Worm (Caenorhabditis elegans) whole organism, L4 larva: ENCODE measurements around the gene C55A6.1.

Experiments used
- F10B5.3 ChIP-seq: sonication (generic microtip); optimal IDR thresholded peaks from 2 replicates; lab custom pipeline; 2016; ENCODE audit warnings: mild to moderate bottlenecking, missing genetic modification characterization, missing compliant biosample characterization
- F26F4.8 ChIP-seq: fragments of 200-800 bp; sonication (Bioruptor generic); conservative IDR thresholded peaks from 2 replicates; pipeline ENCODE4 v1.3.6; 2022; ENCODE audit warnings: missing genetic modification characterization, missing compliant biosample characterization
- F37D6.2 ChIP-seq: sonication (generic microtip); optimal IDR thresholded peaks from 2 replicates; lab custom pipeline; 2016; ENCODE audit warnings: mild to moderate bottlenecking, missing genetic modification characterization, missing compliant biosample characterization
- T26A8.4 ChIP-seq: fragments of 200-800 bp; sonication (Bioruptor generic); IDR thresholded peaks from 2 replicates; pipeline ENCODE4 v1.3.6; 2022; ENCODE audit warnings: missing genetic modification characterization, missing compliant biosample characterization
- Y105C5A.15 ChIP-seq: fragments of 200-800 bp; sonication (Bioruptor generic); IDR thresholded peaks from 2 replicates; pipeline ENCODE4 v1.3.6; 2022; ENCODE audit warnings: missing genetic modification characterization, missing compliant biosample characterization
- ama-1 ChIP-seq: fragments of 150-350 bp; optimal IDR thresholded peaks from 2 replicates; lab custom pipeline; 2014; ENCODE audit warnings: inconsistent platforms, mixed read lengths
- ceh-44 ChIP-seq: fragments of 200-800 bp; sonication (Bioruptor generic); IDR thresholded peaks from 2 replicates; pipeline ENCODE4 v1.3.6; 2022; ENCODE audit warnings: missing genetic modification reagents, missing genetic modification characterization, missing compliant biosample characterization
- ctbp-1 ChIP-seq: fragments of 200-800 bp; sonication (Bioruptor generic); IDR thresholded peaks from 2 replicates; pipeline ENCODE4 v1.3.6; 2022; ENCODE audit warnings: missing genetic modification reagents, missing genetic modification characterization, missing compliant biosample characterization
- daf-12 ChIP-seq: fragments of 150-350 bp; optimal IDR thresholded peaks from 2 replicates; lab custom pipeline; 2014; ENCODE audit warnings: missing biosample characterization, missing genetic modification reagents, missing genetic modification characterization
- daf-16 ChIP-seq, 3 experiments: sonication (generic microtip); optimal IDR thresholded peaks; 2 replicates each; lab custom pipeline; 2016 to 2017; ENCODE audit warnings: missing genetic modification characterization in 3 of 3, missing genetic modification reagents in 3 of 3, mild to moderate bottlenecking in 2 of 3, missing compliant biosample characterization in 2 of 3, missing biosample characterization in 1 of 3, moderate library complexity in 1 of 3
- dmd-6 ChIP-seq: fragments of 200-800 bp; sonication (Bioruptor generic); IDR thresholded peaks from 2 replicates; pipeline ENCODE4 v1.3.6; 2022; ENCODE audit warnings: missing genetic modification reagents, missing genetic modification characterization, missing compliant biosample characterization
- dmd-8 ChIP-seq: fragments of 200-800 bp; sonication (Bioruptor generic); IDR thresholded peaks from 2 replicates; pipeline ENCODE4 v1.3.6; 2022; ENCODE audit warnings: missing genetic modification characterization, missing compliant biosample characterization
- dmd-9 ChIP-seq: fragments of 200-800 bp; sonication (Bioruptor generic); IDR thresholded peaks from 2 replicates; pipeline ENCODE4 v1.3.6; 2022; ENCODE audit warnings: missing genetic modification reagents, missing genetic modification characterization, missing compliant biosample characterization
- dpl-1 ChIP-seq: fragments of 150-350 bp; optimal IDR thresholded peaks from 2 replicates; lab custom pipeline; 2014; ENCODE audit warnings: missing biosample characterization, missing genetic modification reagents, missing genetic modification characterization
- duxl-1 ChIP-seq: sonication (generic microtip); optimal IDR thresholded peaks from 2 replicates; lab custom pipeline; 2016; ENCODE audit warnings: mild to moderate bottlenecking, missing genetic modification characterization, moderate library complexity, missing compliant biosample characterization; ENCODE audit not compliant: poor library complexity
- dve-1 ChIP-seq: sonication (generic microtip); optimal IDR thresholded peaks from 2 replicates; lab custom pipeline; 2017; ENCODE audit warnings: antibody characterized with exemption, mild to moderate bottlenecking, missing genetic modification characterization, missing compliant biosample characterization; ENCODE audit not compliant: insufficient read depth
- egl-43 ChIP-seq: fragments of 200-800 bp; sonication (Bioruptor generic); IDR thresholded peaks from 2 replicates; pipeline ENCODE4 v1.3.6; 2022; ENCODE audit warnings: missing genetic modification reagents, missing genetic modification characterization, missing compliant biosample characterization
- hif-1 ChIP-seq, 2 experiments: sonication (generic microtip); optimal IDR thresholded peaks; 2 replicates each; lab custom pipeline; 2016 to 2017; ENCODE audit warnings: missing compliant biosample characterization in 2 of 2, missing genetic modification characterization in 2 of 2, missing genetic modification reagents in 2 of 2, missing genotype in 2 of 2, mild to moderate bottlenecking in 1 of 2
- hlh-11 ChIP-seq: fragments of 200-800 bp; sonication (Bioruptor generic); optimal IDR thresholded peaks from 2 replicates; lab custom pipeline; 2018; ENCODE audit warnings: mild to moderate bottlenecking, missing genetic modification characterization, missing compliant biosample characterization
- hmg-1.1 ChIP-seq: fragments of 200-800 bp; sonication (Bioruptor generic); IDR thresholded peaks from 2 replicates; pipeline ENCODE4 v1.3.6; 2022; ENCODE audit warnings: missing genetic modification reagents, missing genetic modification characterization, missing compliant biosample characterization
- jun-1 ChIP-seq: fragments of 150-350 bp; optimal IDR thresholded peaks from 2 replicates; lab custom pipeline; 2014; ENCODE audit warnings: missing biosample characterization, missing genetic modification reagents, missing genetic modification characterization
- lin-13 ChIP-seq: fragments of 150-350 bp; optimal IDR thresholded peaks from 2 replicates; lab custom pipeline; 2014; ENCODE audit warnings: missing biosample characterization, missing genetic modification reagents, missing genetic modification characterization
- lsy-2 ChIP-seq, 2 experiments: fragments of 150-350 bp in 1 of 2; sonication (generic microtip) in 1 of 2; optimal IDR thresholded peaks; 2 replicates each; lab custom pipeline; 2014 to 2017; ENCODE audit warnings: missing biosample characterization in 2 of 2, missing genetic modification characterization in 2 of 2
- madf-5 ChIP-seq, 2 experiments: fragments of 200-800 bp; sonication (Bioruptor generic); IDR thresholded peaks; 2 replicates each; pipeline ENCODE4 v1.3.6; 2022; ENCODE audit warnings: missing compliant biosample characterization in 2 of 2, missing genetic modification characterization in 2 of 2
- mdl-1 ChIP-seq, 2 experiments: fragments of 150-350 bp in 1 of 2; sonication (generic microtip) in 1 of 2; optimal IDR thresholded peaks; 2 replicates each; lab custom pipeline; 2014 to 2017; ENCODE audit warnings: missing biosample characterization in 2 of 2, missing genetic modification characterization in 2 of 2
- mxl-2 ChIP-seq: fragments of 200-800 bp; sonication (Bioruptor generic); conservative IDR thresholded peaks from 2 replicates; pipeline ENCODE4 v1.3.6; 2022; ENCODE audit warnings: missing genetic modification reagents, missing genetic modification characterization, missing compliant biosample characterization
- mxl-3 ChIP-seq: fragments of 200-800 bp; sonication (Bioruptor generic); optimal IDR thresholded peaks from 2 replicates; lab custom pipeline; 2018; ENCODE audit warnings: mild to moderate bottlenecking, missing genetic modification characterization, missing compliant biosample characterization
- nhr-11 ChIP-seq: fragments of 150-350 bp; optimal IDR thresholded peaks from 2 replicates; lab custom pipeline; 2014; ENCODE audit warnings: missing biosample characterization, missing genetic modification characterization
- nhr-237 ChIP-seq: sonication (generic microtip); optimal IDR thresholded peaks from 2 replicates; lab custom pipeline; 2017; ENCODE audit warnings: missing biosample characterization, missing genetic modification characterization
- nhr-28 ChIP-seq: fragments of 150-350 bp; optimal IDR thresholded peaks from 2 replicates; lab custom pipeline; 2014; ENCODE audit warnings: missing biosample characterization, missing genetic modification characterization
- nhr-41 ChIP-seq: fragments of 200-800 bp; sonication (Bioruptor generic); IDR thresholded peaks from 2 replicates; pipeline ENCODE4 v1.3.6; 2022; ENCODE audit warnings: missing genetic modification reagents, missing genetic modification characterization, missing compliant biosample characterization
- nhr-48 ChIP-seq: sonication (generic microtip); optimal IDR thresholded peaks from 2 replicates; lab custom pipeline; 2016; ENCODE audit warnings: mild to moderate bottlenecking, missing genetic modification characterization, missing compliant biosample characterization
- nhr-6 ChIP-seq: fragments of 150-350 bp; optimal IDR thresholded peaks from 2 replicates; lab custom pipeline; 2014; ENCODE audit warnings: missing biosample characterization, missing genetic modification characterization
- pha-4 ChIP-seq, 2 experiments: fragments of 150-350 bp in 1 of 2; fragments of 200-800 bp in 1 of 2; sonication (Bioruptor generic) in 1 of 2; IDR thresholded peaks in 1 of 2; optimal IDR thresholded peaks in 1 of 2; 2 replicates each; pipeline versions ENCODE4 v1.3.6 to Lab custom; 2014 to 2022; ENCODE audit warnings: missing genetic modification characterization in 2 of 2, missing genetic modification reagents in 2 of 2, missing biosample characterization in 1 of 2, missing compliant biosample characterization in 1 of 2
- php-3 ChIP-seq: fragments of 200-800 bp; sonication (Bioruptor generic); IDR thresholded peaks from 2 replicates; pipeline ENCODE4 v1.3.6; 2022; ENCODE audit warnings: missing genetic modification reagents, missing genetic modification characterization, missing compliant biosample characterization
- pqm-1 ChIP-seq: sonication (generic microtip); optimal IDR thresholded peaks from 2 replicates; lab custom pipeline; 2017; ENCODE audit warnings: missing biosample characterization, missing genetic modification characterization
- skn-1 ChIP-seq: fragments of 150-350 bp; optimal IDR thresholded peaks from 2 replicates; lab custom pipeline; 2014; ENCODE audit warnings: missing biosample characterization, missing genetic modification characterization
- snpc-1.2 ChIP-seq: fragments of 200-800 bp; sonication (Bioruptor generic); IDR thresholded peaks from 2 replicates; pipeline ENCODE4 v1.3.6; 2022; ENCODE audit warnings: missing genetic modification reagents, missing genetic modification characterization, missing compliant biosample characterization
- spr-3 ChIP-seq: fragments of 200-800 bp; sonication (Bioruptor generic); optimal IDR thresholded peaks from 2 replicates; lab custom pipeline; 2018; ENCODE audit warnings: mild to moderate bottlenecking, missing genetic modification characterization, missing compliant biosample characterization
- tra-1 ChIP-seq: fragments of 200-800 bp; sonication (Bioruptor generic); IDR thresholded peaks from 2 replicates; pipeline ENCODE4 v1.3.6; 2022; ENCODE audit warnings: missing genetic modification reagents, missing genetic modification characterization, missing compliant biosample characterization
- unc-39 ChIP-seq: sonication (generic microtip); optimal IDR thresholded peaks from 2 replicates; lab custom pipeline; 2017; ENCODE audit warnings: missing biosample characterization, missing genetic modification characterization
- unc-62 ChIP-seq, 3 experiments: fragments of 150-350 bp in 1 of 3; sonication (generic microtip); optimal IDR thresholded peaks in 2 of 3; peaks in 1 of 3; 1 replicate in 1 of 3; 2 replicates in 2 of 3; lab custom pipeline; 2014 to 2017; ENCODE audit warnings: missing biosample characterization in 3 of 3, missing genetic modification characterization in 3 of 3, missing genetic modification reagents in 3 of 3, missing genotype in 1 of 3
- vab-7 ChIP-seq: fragments of 200-800 bp; sonication (Bioruptor generic); IDR thresholded peaks from 2 replicates; pipeline ENCODE4 v1.3.6; 2022; ENCODE audit warnings: missing genetic modification reagents, missing genetic modification characterization, missing compliant biosample characterization
- zfp-2 ChIP-seq: sonication (generic microtip); optimal IDR thresholded peaks from 2 replicates; lab custom pipeline; 2016; ENCODE audit warnings: mild to moderate bottlenecking, missing genetic modification characterization, missing compliant biosample characterization
- zfp-3 ChIP-seq: fragments of 200-800 bp; sonication (Bioruptor generic); conservative IDR thresholded peaks from 2 replicates; pipeline ENCODE4 v1.3.6; 2022; ENCODE audit warnings: missing genetic modification reagents, missing genetic modification characterization, missing compliant biosample characterization
- zip-2 ChIP-seq: fragments of 150-350 bp; optimal IDR thresholded peaks from 2 replicates; lab custom pipeline; 2014; ENCODE audit warnings: missing biosample characterization, missing genetic modification characterization

C55A6.1 gene

ce11 chrV:11472209-11472608 lies 32.6 kb downstream of the C55A6.1 start, which contains the start of the genes nas-20 and nas-21 (continued):
- no peak for TF ChIP-seq F26F4.8 (GFP tag; lab: Robert Waterston, UW)
- TF ChIP-seq unc-39 (tag; lab: Kevin White, UChicago), result no peak

- TF ChIP-seq hif-1 (tag; optimal IDR thresholded peaks at IDR 0.05; lab: Kevin White, UChicago), result no peak
- TF ChIP-seq madf-5 (GFP tag; IDR thresholded peaks at IDR 0.05; lab: Robert Waterston, UW), result no peak
- peak; percentile 98 for TF ChIP-seq php-3 (GFP tag; lab: Robert Waterston, UW)
- no peak for TF ChIP-seq snpc-1.2
- no peak for TF ChIP-seq hmg-1.1 (GFP tag; lab: Robert Waterston, UW)
- TF ChIP-seq mxl-2 (GFP tag; lab: Robert Waterston, UW), result no peak
- TF ChIP-seq F37D6.2, result no peak
- peak; percentile 82; the same call in 1 of the 2 replicates for TF ChIP-seq tra-1
- TF ChIP-seq pha-4 (GFP tag; IDR thresholded peaks at IDR 0.05; lab: Robert Waterston, UW), result no peak
- TF ChIP-seq pha-4 (tag; optimal IDR thresholded peaks at IDR 0.05; lab: Kevin White, UChicago), result no peak
- TF ChIP-seq lin-13 (GFP tag; lab: Kevin White, UChicago), result no peak
- no peak for TF ChIP-seq egl-43 (GFP tag; lab: Robert Waterston, UW)
- TF ChIP-seq F10B5.3 (tag; lab: Kevin White, UChicago), result no peak
- peak in 1 of 2 experiments; percentile 45 for TF ChIP-seq mdl-1 (tag; optimal IDR thresholded peaks at IDR 0.05; lab: Kevin White, UChicago)
- no peak for TF ChIP-seq unc-62 (GFP tag; optimal IDR thresholded peaks at IDR 0.05 in 1 of 2; lab: Kevin White, UChicago)
- TF ChIP-seq unc-62 (tag; optimal IDR thresholded peaks at IDR 0.05; lab: Kevin White, UChicago), result no peak
- no peak for TF ChIP-seq dmd-9 (GFP tag; lab: Robert Waterston, UW)
- TF ChIP-seq zfp-3 (GFP tag; lab: Robert Waterston, UW), result no peak
- TF ChIP-seq nhr-41 (GFP tag; lab: Robert Waterston, UW), result 0 out of 2 replicates have a peak, but pooled peaks have one; percentile 32
- TF ChIP-seq dmd-6 (GFP tag; lab: Robert Waterston, UW), result peak; percentile 94
- TF ChIP-seq dve-1 (tag; lab: Kevin White, UChicago), result peak; percentile 71
- no peak for TF ChIP-seq lsy-2 (tag; optimal IDR thresholded peaks at IDR 0.05; lab: Kevin White, UChicago)
- no peak for TF ChIP-seq daf-16 (GFP tag; optimal IDR thresholded peaks at IDR 0.05; lab: Kevin White, UChicago)
- peak; percentile 70 for TF ChIP-seq daf-16 (tag; optimal IDR thresholded peaks at IDR 0.05; lab: Kevin White, UChicago)
- no peak for TF ChIP-seq zip-2
- no peak for TF ChIP-seq vab-7 (GFP tag; lab: Robert Waterston, UW)
- no peak for TF ChIP-seq dpl-1
- peak; percentile 84 for TF ChIP-seq hlh-11 (tag; lab: Kevin White, UChicago)
- peak; percentile 72 for TF ChIP-seq mxl-3 (GFP tag; lab: Kevin White, UChicago)
- no peak for TF ChIP-seq nhr-6 (tag; lab: Kevin White, UChicago)
- TF ChIP-seq daf-12 (tag; lab: Kevin White, UChicago), result no peak
- no peak for TF ChIP-seq dmd-8 (GFP tag; lab: Robert Waterston, UW)
- TF ChIP-seq nhr-237 (tag; lab: Kevin White, UChicago), result no peak
- no peak for TF ChIP-seq jun-1 (tag; lab: Kevin White, UChicago)
- no peak for TF ChIP-seq spr-3 (GFP tag; lab: Kevin White, UChicago)
- no peak for TF ChIP-seq nhr-11 (tag; lab: Kevin White, UChicago)
- TF ChIP-seq ctbp-1 (GFP tag; lab: Robert Waterston, UW), result no peak
- peak; percentile 75 for TF ChIP-seq nhr-28 (tag; lab: Kevin White, UChicago)
- TF ChIP-seq T26A8.4 (GFP tag; lab: Robert Waterston, UW), result no peak
- TF ChIP-seq duxl-1 (tag; lab: Kevin White, UChicago), result no peak
- TF ChIP-seq skn-1 (tag; lab: Kevin White, UChicago), result no peak
- TF ChIP-seq ama-1 (lab: Kevin White, UChicago), result no peak
- TF ChIP-seq Y105C5A.15 (GFP tag; lab: Robert Waterston, UW), result no peak
- TF ChIP-seq zfp-2 (tag; lab: Kevin White, UChicago), result no peak
- peak; percentile 86 for TF ChIP-seq pqm-1 (tag; lab: Kevin White, UChicago)
- peak; percentile 28 for TF ChIP-seq nhr-48 (tag; lab: Kevin White, UChicago)
- no peak for TF ChIP-seq ceh-44 (GFP tag; lab: Robert Waterston, UW)
- TF ChIP-seq, all 104 proteins: peak for 12
Observed at ce11 chrV:11470210-11470713, 34.5 kb downstream of the C55A6.1 start, which contains the start of gene aat-6. TSS of gene aat-6 (minus strand) at chrV:11470663.
